Fruit fly (Drosophila melanogaster) whole organism, wandering third instar larva: ENCODE data around the gene CG15547.

Experiments used
- CrebA ChIP-seq: fragments of 200-800 bp; sonication (Bioruptor generic); optimal IDR thresholded peaks from 2 replicates; lab custom pipeline; 2016; ENCODE audit warnings: missing biosample characterization, mild to moderate bottlenecking, missing genetic modification characterization, borderline replicate concordance
- Hr78 ChIP-seq: fragments of >200 bp; optimal IDR thresholded peaks from 2 replicates; lab custom pipeline; 2017; ENCODE audit warnings: missing biosample characterization, missing genetic modification characterization
- Mio ChIP-seq: sonication (Bioruptor generic); optimal IDR thresholded peaks from 2 replicates; lab custom pipeline; 2016; ENCODE audit warnings: missing biosample characterization, missing genetic modification characterization
- br ChIP-seq: fragments of 200-800 bp; sonication (Bioruptor generic); optimal IDR thresholded peaks from 2 replicates; lab custom pipeline; 2016; ENCODE audit warnings: missing biosample characterization, missing genetic modification characterization
- dmrt93B ChIP-seq: fragments of 200-800 bp; sonication (Bioruptor generic); optimal IDR thresholded peaks from 2 replicates; lab custom pipeline; 2018; ENCODE audit warnings: missing biosample characterization, mild to moderate bottlenecking, missing genetic modification characterization
- dsf ChIP-seq: sonication (Bioruptor generic); optimal IDR thresholded peaks from 2 replicates; lab custom pipeline; 2016; ENCODE audit warnings: missing biosample characterization, missing genetic modification characterization, borderline replicate concordance
- lola ChIP-seq: fragments of >200 bp; optimal IDR thresholded peaks from 2 replicates; lab custom pipeline; 2017; ENCODE audit warnings: missing biosample characterization, missing genetic modification characterization
- psq ChIP-seq: fragments of 200-800 bp; sonication (Bioruptor generic); optimal IDR thresholded peaks from 3 replicates; lab custom pipeline; 2017; ENCODE audit warnings: missing biosample characterization, mild to moderate bottlenecking, missing genetic modification characterization, moderate library complexity
- rgr ChIP-seq: fragments of 200-800 bp; sonication (Bioruptor generic); optimal IDR thresholded peaks from 3 replicates; lab custom pipeline; 2016; ENCODE audit warnings: missing biosample characterization, mild to moderate bottlenecking, missing genetic modification characterization
- tai ChIP-seq: sonication (Bioruptor generic); optimal IDR thresholded peaks from 2 replicates; lab custom pipeline; 2016; ENCODE audit warnings: missing biosample characterization, missing genetic modification characterization
- usp ChIP-seq: fragments of >200 bp; optimal IDR thresholded peaks from 2 replicates; lab custom pipeline; 2017; ENCODE audit warnings: missing biosample characterization, missing genetic modification characterization

DNA sequence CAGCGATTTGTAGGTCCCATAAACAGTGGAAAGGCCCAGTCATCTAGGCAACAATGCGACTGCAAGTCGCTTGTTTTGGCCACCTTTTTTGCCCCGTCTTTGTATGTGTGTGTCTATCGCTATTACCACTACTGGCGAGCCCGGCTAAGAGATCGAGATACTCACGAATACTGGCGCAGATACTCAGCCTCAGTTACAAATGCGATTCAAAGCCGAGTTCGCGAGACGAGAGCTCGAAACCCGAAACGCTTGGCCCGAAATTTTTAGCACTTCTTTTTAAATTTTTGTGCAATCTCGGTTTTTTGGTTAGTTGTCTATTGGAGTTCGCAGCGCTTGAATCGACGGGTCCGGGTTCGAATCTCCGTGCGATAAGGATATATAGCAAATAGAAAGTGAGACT lies 10.4 kb upstream of the CG15547 start, which contains the start of gene Cyp4c3:
- no peak for TF ChIP-seq lola (GFP tag; lab: Kevin White, UChicago)
- no peak for TF ChIP-seq rgr (GFP tag; lab: Kevin White, UChicago)
- TF ChIP-seq Hr78 (GFP tag; lab: Kevin White, UChicago): no peak
- TF ChIP-seq tai (GFP tag; lab: Kevin White, UChicago): no peak
- no peak for TF ChIP-seq CrebA (GFP tag; lab: Kevin White, UChicago)
- TF ChIP-seq Mio: no peak
- no peak for TF ChIP-seq usp (GFP tag; lab: Kevin White, UChicago)
- TF ChIP-seq psq: no peak
- TF ChIP-seq br (GFP tag; lab: Kevin White, UChicago): no peak
- TF ChIP-seq dmrt93B (GFP tag; lab: Kevin White, UChicago): no peak
- no peak for TF ChIP-seq dsf
